Fruit fly (Drosophila melanogaster) whole organism, wandering third instar larva: ENCODE results near the gene COX8.

ENCODE experiments used
- Abd-B ChIP-seq: fragments of >200 bp; optimal IDR thresholded peaks from 2 replicates; lab custom pipeline; 2017; ENCODE audit warnings: missing biosample characterization, missing genetic modification characterization
- CG9705 ChIP-seq: fragments of 200-800 bp; sonication (Bioruptor generic); optimal IDR thresholded peaks from 2 replicates; lab custom pipeline; 2018; ENCODE audit warnings: missing biosample characterization, mild to moderate bottlenecking, missing genetic modification characterization
- CrebA ChIP-seq: fragments of 200-800 bp; sonication (Bioruptor generic); optimal IDR thresholded peaks from 2 replicates; lab custom pipeline; 2016; ENCODE audit warnings: missing biosample characterization, mild to moderate bottlenecking, missing genetic modification characterization, borderline replicate concordance
- Dfd ChIP-seq: fragments of >200 bp; optimal IDR thresholded peaks from 2 replicates; lab custom pipeline; 2017; ENCODE audit warnings: missing biosample characterization, missing genetic modification characterization
- Dif ChIP-seq: fragments of 200-275, 200-300 bp; sonication (Bioruptor generic); optimal IDR thresholded peaks from 2 replicates; lab custom pipeline; 2018; ENCODE audit warnings: missing biosample characterization, missing genetic modification characterization; ENCODE audit not compliant: partially characterized antibody
- GATAd ChIP-seq: sonication (Bioruptor generic); optimal IDR thresholded peaks from 2 replicates; lab custom pipeline; 2016; ENCODE audit warnings: missing biosample characterization, missing genetic modification characterization
- HLH106 ChIP-seq: fragments of 200-800 bp; optimal IDR thresholded peaks from 3 replicates; lab custom pipeline; 2019; ENCODE audit warnings: missing biosample characterization, mild to moderate bottlenecking, missing genetic modification characterization, moderate library complexity
- Hnf4 ChIP-seq: fragments of 200-800 bp; sonication (Bioruptor generic); optimal IDR thresholded peaks from 2 replicates; lab custom pipeline; 2016; ENCODE audit warnings: missing biosample characterization, mild to moderate bottlenecking, missing genetic modification characterization
- Hr83 ChIP-seq: fragments of 200-300 bp; sonication (Bioruptor generic); optimal IDR thresholded peaks from 2 replicates; lab custom pipeline; 2016; ENCODE audit warnings: missing biosample characterization, mild to moderate bottlenecking, missing genetic modification characterization, moderate library complexity; ENCODE audit not compliant: poor library complexity, severe bottlenecking
- Jra ChIP-seq: sonication (Bioruptor generic); optimal IDR thresholded peaks from 2 replicates; lab custom pipeline; 2016; ENCODE audit warnings: missing biosample characterization, missing genetic modification characterization
- Mio ChIP-seq: sonication (Bioruptor generic); optimal IDR thresholded peaks from 2 replicates; lab custom pipeline; 2016; ENCODE audit warnings: missing biosample characterization, missing genetic modification characterization
- Myc ChIP-seq: fragments of >200 bp; optimal IDR thresholded peaks from 2 replicates; lab custom pipeline; 2017
- N ChIP-seq: fragments of >200 bp; optimal IDR thresholded peaks from 2 replicates; lab custom pipeline; 2018; ENCODE audit warnings: missing biosample characterization, missing external identifiers, missing genetic modification characterization
- OdsH ChIP-seq: fragments of 200-800 bp; sonication (Bioruptor generic); optimal IDR thresholded peaks from 2 replicates; lab custom pipeline; 2016; ENCODE audit warnings: missing biosample characterization, mild to moderate bottlenecking, missing genetic modification characterization
- Rel ChIP-seq, 2 experiments: fragments of 200-800 bp; sonication (Bioruptor generic) in 1 of 2; optimal IDR thresholded peaks; 2 replicates in 1 of 2; 3 replicates in 1 of 2; lab custom pipeline; 2016 to 2019; ENCODE audit warnings: mild to moderate bottlenecking in 2 of 2, missing biosample characterization in 2 of 2, missing genetic modification characterization in 2 of 2, moderate library complexity in 1 of 2
- Sp1 ChIP-seq: fragments of 200-800 bp; sonication (Bioruptor generic); optimal IDR thresholded peaks from 3 replicates; lab custom pipeline; 2019; ENCODE audit warnings: missing biosample characterization, mild to moderate bottlenecking, missing genetic modification characterization, moderate library complexity
- Vsx2 ChIP-seq: fragments of 200-300, 225-300 bp; sonication (Bioruptor generic); optimal IDR thresholded peaks from 2 replicates; lab custom pipeline; 2018; ENCODE audit warnings: missing biosample characterization, missing genetic modification characterization; ENCODE audit not compliant: partially characterized antibody
- brk ChIP-seq: fragments of 200-800 bp; sonication (Bioruptor generic); optimal IDR thresholded peaks from 2 replicates; lab custom pipeline; 2016; ENCODE audit warnings: missing biosample characterization, mild to moderate bottlenecking, missing genetic modification characterization
- dmrt93B ChIP-seq: fragments of 200-800 bp; sonication (Bioruptor generic); optimal IDR thresholded peaks from 2 replicates; lab custom pipeline; 2018; ENCODE audit warnings: missing biosample characterization, mild to moderate bottlenecking, missing genetic modification characterization
- dsf ChIP-seq: sonication (Bioruptor generic); optimal IDR thresholded peaks from 2 replicates; lab custom pipeline; 2016; ENCODE audit warnings: missing biosample characterization, missing genetic modification characterization, borderline replicate concordance
- ey ChIP-seq: fragments of 200-800 bp; sonication (Bioruptor generic); optimal IDR thresholded peaks from 2 replicates; lab custom pipeline; 2016; ENCODE audit warnings: missing biosample characterization, missing genetic modification characterization
- foxo ChIP-seq, 2 experiments: fragments of 200-800 bp; sonication (Bioruptor generic); optimal IDR thresholded peaks; 2 replicates in 1 of 2; 3 replicates in 1 of 2; lab custom pipeline; 2016 to 2017; ENCODE audit warnings: missing biosample characterization in 2 of 2, missing genetic modification characterization in 2 of 2
- h ChIP-seq: fragments of 200-800 bp; sonication (Bioruptor generic); optimal IDR thresholded peaks from 3 replicates; lab custom pipeline; 2016; ENCODE audit warnings: missing biosample characterization, mild to moderate bottlenecking, missing genetic modification characterization
- jim ChIP-seq: fragments of 175-275, 200-325 bp; sonication (Bioruptor generic); optimal IDR thresholded peaks from 2 replicates; lab custom pipeline; 2016; ENCODE audit warnings: missing biosample characterization, mild to moderate bottlenecking, missing genetic modification characterization
- lola ChIP-seq: fragments of >200 bp; optimal IDR thresholded peaks from 2 replicates; lab custom pipeline; 2017; ENCODE audit warnings: missing biosample characterization, missing genetic modification characterization
- psq ChIP-seq: fragments of 200-800 bp; sonication (Bioruptor generic); optimal IDR thresholded peaks from 3 replicates; lab custom pipeline; 2017; ENCODE audit warnings: missing biosample characterization, mild to moderate bottlenecking, missing genetic modification characterization, moderate library complexity
- rgr ChIP-seq: fragments of 200-800 bp; sonication (Bioruptor generic); optimal IDR thresholded peaks from 3 replicates; lab custom pipeline; 2016; ENCODE audit warnings: missing biosample characterization, mild to moderate bottlenecking, missing genetic modification characterization
- sage ChIP-seq: fragments of 200-800 bp; sonication (Bioruptor generic); optimal IDR thresholded peaks from 2 replicates; lab custom pipeline; 2016; ENCODE audit warnings: missing biosample characterization, mild to moderate bottlenecking, missing genetic modification characterization
- sv ChIP-seq: fragments of 200-800 bp; sonication (Bioruptor generic); optimal IDR thresholded peaks from 3 replicates; lab custom pipeline; 2016; ENCODE audit warnings: missing biosample characterization, missing genetic modification characterization
- woc ChIP-seq: sonication (Bioruptor generic); optimal IDR thresholded peaks from 2 replicates; lab custom pipeline; 2016; ENCODE audit warnings: missing biosample characterization, mild to moderate bottlenecking, missing genetic modification characterization

The COX8 gene

dm6 chr3L:21539245-21540196 lies at the start of gene COX8, which contains the start of gene VhaM9.7-b:
Gene COX8, minus strand, starts transcription at chr3L:21539447.
Gene VhaM9.7-b, plus strand, starts transcription at chr3L:21539862.
- TF ChIP-seq dsf (GFP tag; lab: Kevin White, UChicago) (peak; percentile 69), psq (GFP tag; lab: Kevin White, UChicago) (peak; percentile 17), Myc (lab: Kevin White, UChicago) (peak; percentile 11), CrebA (GFP tag; lab: Kevin White, UChicago) (no peak), CG9705 (peak; percentile 63), HLH106 (no peak), lola (GFP tag; lab: Kevin White, UChicago) (no peak), Rel (GFP tag; optimal IDR thresholded peaks at IDR 0.05; lab: Kevin White, UChicago) (no peak), Rel (tag; optimal IDR thresholded peaks at IDR 0.05; lab: Kevin White, UChicago) (peak; percentile 86), Hnf4 (GFP tag; lab: Kevin White, UChicago) (peak; percentile 56), sv (peak; percentile 36), woc (GFP tag; lab: Kevin White, UChicago) (peak; percentile 86), Mio (GFP tag; lab: Kevin White, UChicago) (no peak), Hr83 (GFP tag; lab: Kevin White, UChicago) (peak; percentile 83), brk (peak; percentile 71), ey (GFP tag; lab: Kevin White, UChicago) (peak; percentile 48)
- TF ChIP-seq, all 38 proteins: peak for 11

- TF ChIP-seq Dfd (GFP tag; lab: Kevin White, UChicago) (no peak), OdsH (no peak), foxo (GFP tag; optimal IDR thresholded peaks at IDR 0.05; lab: Kevin White, UChicago) (no peak), Abd-B (GFP tag; lab: Kevin White, UChicago) (no peak), woc (GFP tag; lab: Kevin White, UChicago) (no peak), Jra (GFP tag; lab: Kevin White, UChicago) (no peak), h (GFP tag; lab: Kevin White, UChicago) (no peak), jim (no peak), GATAd (GFP tag; lab: Kevin White, UChicago) (no peak), Vsx2 (GFP tag; lab: Kevin White, UChicago) (no peak), rgr (GFP tag; lab: Kevin White, UChicago) (no peak), HLH106 (no peak), Hnf4 (GFP tag; lab: Kevin White, UChicago) (no peak), ey (GFP tag; lab: Kevin White, UChicago) (no peak), Hr83 (GFP tag; lab: Kevin White, UChicago) (no peak), dmrt93B (no peak)
- TF ChIP-seq, all 38 proteins: peak for 0
Observed at dm6 chr3L:21586528-21586927, 47.3 kb upstream of the COX8 start, which contains the start of gene TfAP-2. Gene TfAP-2, plus strand, starts transcription at chr3L:21586828.

dm6 chr3L:21585397-21585796 lies 46.1 kb upstream of the COX8 start:
- TF ChIP-seq Dif (no peak), woc (GFP tag; lab: Kevin White, UChicago) (no peak), ey (GFP tag; lab: Kevin White, UChicago) (no peak), Abd-B (GFP tag; lab: Kevin White, UChicago) (no peak), OdsH (no peak), Dfd (GFP tag; lab: Kevin White, UChicago) (no peak), Vsx2 (GFP tag; lab: Kevin White, UChicago) (no peak), Rel (GFP tag; optimal IDR thresholded peaks at IDR 0.05; lab: Kevin White, UChicago) (no peak), Rel (tag; optimal IDR thresholded peaks at IDR 0.05; lab: Kevin White, UChicago) (no peak), psq (GFP tag; lab: Kevin White, UChicago) (no peak), lola (GFP tag; lab: Kevin White, UChicago) (no peak), brk (no peak), Myc (lab: Kevin White, UChicago) (no peak), Sp1 (GFP tag; lab: Kevin White, UChicago) (no peak), foxo (GFP tag; optimal IDR thresholded peaks at IDR 0.05; lab: Kevin White, UChicago) (no peak), jim (no peak), N (GFP tag; lab: Kevin White, UChicago) (no peak), sage (GFP tag; lab: Kevin White, UChicago) (no peak)
